Fruit fly (Drosophila melanogaster): ENCODE results near the gene CG1824.
A peak's percentile ranks its signal among the peaks of the same experiment; 100 is the strongest.

Gene CG1824

DNA sequence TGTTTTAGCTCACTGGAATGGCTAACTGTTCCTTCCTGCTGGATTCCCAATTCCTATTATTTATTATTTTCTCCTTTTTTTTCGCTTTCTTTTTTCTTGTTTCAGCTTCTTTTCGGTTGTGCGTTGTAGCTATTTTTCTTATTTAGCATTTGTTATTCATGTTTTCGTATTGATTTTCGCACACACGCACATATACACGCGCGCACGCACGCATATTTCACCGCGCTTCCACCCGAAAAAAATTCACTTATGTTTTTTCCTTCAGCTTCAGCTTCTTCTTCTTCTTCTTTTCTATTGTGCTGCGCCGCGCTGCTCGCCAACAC lies 12.8 kb downstream of the CG1824 start:
- TF ChIP-seq sv (GFP tag; optimal IDR thresholded peaks at IDR 0.05) (no peak), CG9705 (GFP tag; optimal IDR thresholded peaks at IDR 0.05) (no peak), Abd-B (GFP tag; optimal IDR thresholded peaks at IDR 0.05) (no peak), sage (GFP tag; optimal IDR thresholded peaks at IDR 0.05) (no peak), Dif (GFP tag; optimal IDR thresholded peaks at IDR 0.05; ENCODE audit: partially characterized antibody) (no peak), rgr (GFP tag; optimal IDR thresholded peaks at IDR 0.05) (no peak), psq (GFP tag; optimal IDR thresholded peaks at IDR 0.05) (no peak), Rel (GFP tag; optimal IDR thresholded peaks at IDR 0.05) (no peak), Rel (tag; optimal IDR thresholded peaks at IDR 0.05) (no peak), usp (GFP tag; optimal IDR thresholded peaks at IDR 0.05) (no peak), Jra (GFP tag; optimal IDR thresholded peaks at IDR 0.05) (no peak), br (GFP tag; optimal IDR thresholded peaks at IDR 0.05) (no peak), ey (GFP tag; optimal IDR thresholded peaks at IDR 0.05) (no peak), Mio (GFP tag; optimal IDR thresholded peaks at IDR 0.05) (no peak)

DNA sequence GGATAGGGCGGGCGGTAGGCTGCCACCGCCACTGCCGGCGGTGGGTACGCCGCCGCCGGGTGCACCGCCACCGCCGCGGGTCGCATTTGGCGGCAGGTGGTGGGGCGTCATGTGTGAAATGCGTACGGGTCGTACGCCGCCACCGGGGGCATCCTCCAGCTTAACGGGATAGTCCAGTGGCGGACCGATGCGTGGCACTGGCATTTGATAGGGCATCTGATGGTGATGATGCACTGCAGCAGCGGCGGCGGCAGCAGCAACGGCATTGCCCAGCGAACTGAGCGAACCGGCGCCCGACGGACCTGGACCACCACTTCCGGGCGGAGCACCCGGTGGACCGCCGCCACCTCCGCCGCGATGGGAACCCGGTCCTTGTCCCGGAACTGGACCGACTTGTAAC lies 13.5 kb downstream of the CG1824 start:
- TF ChIP-seq Dfd (GFP tag; optimal IDR thresholded peaks at IDR 0.05) (peak; percentile 60), Vsx2 (GFP tag; optimal IDR thresholded peaks at IDR 0.05; ENCODE audit: partially characterized antibody) (no peak)

DNA sequence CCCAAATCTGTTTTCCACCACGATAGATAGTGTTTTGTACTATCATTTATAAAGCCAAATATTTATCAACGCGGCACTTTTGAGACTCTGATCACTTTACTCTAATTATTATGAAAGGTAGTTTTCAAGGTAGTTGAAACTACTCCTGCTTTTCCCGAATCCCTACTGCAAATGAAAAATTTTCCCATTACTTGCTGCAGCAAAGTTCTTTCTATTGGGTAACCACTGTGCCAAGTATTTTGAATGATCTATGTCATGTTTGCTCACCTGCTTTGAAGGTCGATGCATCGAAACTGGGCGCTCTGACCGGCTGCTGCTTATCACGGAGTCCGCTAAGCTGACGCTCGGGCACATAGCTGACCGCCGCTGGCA lies 14.1 kb downstream of the CG1824 start:
- TF ChIP-seq Dif (GFP tag; optimal IDR thresholded peaks at IDR 0.05; ENCODE audit: partially characterized antibody): no peak
- TF ChIP-seq Myc (optimal IDR thresholded peaks at IDR 0.05): no peak
- no peak for TF ChIP-seq Hr78 (GFP tag; optimal IDR thresholded peaks at IDR 0.05)
- no peak for TF ChIP-seq CrebA (GFP tag; optimal IDR thresholded peaks at IDR 0.05; ENCODE audit: borderline replicate concordance)
- TF ChIP-seq Jra (GFP tag; optimal IDR thresholded peaks at IDR 0.05): no peak
- no peak for TF ChIP-seq Mio (GFP tag; optimal IDR thresholded peaks at IDR 0.05)
- TF ChIP-seq GATAd (GFP tag; optimal IDR thresholded peaks at IDR 0.05): no peak
- TF ChIP-seq HLH106 (tag; optimal IDR thresholded peaks at IDR 0.05): no peak
- TF ChIP-seq usp (GFP tag; optimal IDR thresholded peaks at IDR 0.05): no peak
- no peak for TF ChIP-seq fru (GFP tag; optimal IDR thresholded peaks at IDR 0.05)
- no peak for TF ChIP-seq sv (GFP tag; optimal IDR thresholded peaks at IDR 0.05)

DNA sequence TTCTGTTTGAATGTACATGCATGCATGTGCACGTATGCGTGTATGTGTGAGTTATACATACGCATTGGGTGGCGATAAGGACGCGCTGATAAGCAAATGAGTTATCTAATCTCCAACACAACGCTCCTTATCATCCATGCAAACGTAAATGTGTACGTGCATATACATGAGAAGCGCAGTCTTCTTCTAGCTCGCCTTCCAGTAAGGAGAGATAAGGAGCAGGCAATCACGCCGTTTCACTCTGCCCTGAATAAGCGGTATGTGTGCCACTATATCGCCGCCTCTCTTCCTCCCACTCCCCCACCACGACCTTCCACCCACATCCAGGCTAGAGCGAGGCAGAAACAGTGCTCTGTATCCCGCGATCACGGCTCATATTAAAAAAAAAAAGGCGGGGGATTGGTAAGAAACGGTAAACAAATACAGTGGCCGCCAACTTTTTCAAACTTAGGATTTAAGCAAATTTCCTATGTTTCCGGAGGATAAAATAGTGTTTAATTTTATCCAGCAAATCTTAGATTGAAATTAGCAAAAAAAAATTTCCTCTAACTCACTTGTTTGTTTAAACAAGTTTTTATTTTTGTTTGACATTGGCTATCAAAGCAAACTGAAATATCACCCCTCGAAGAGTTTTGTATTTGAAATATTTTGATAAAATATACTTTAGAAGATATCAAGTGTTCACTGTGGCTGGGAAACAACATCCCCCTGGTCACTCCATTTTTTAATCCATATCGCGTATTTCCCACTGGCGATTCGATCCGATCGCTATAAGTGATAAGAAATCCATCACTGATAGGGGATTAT lies 14.7 kb downstream of the CG1824 start:
- TF ChIP-seq h (GFP tag; optimal IDR thresholded peaks at IDR 0.05) (peak; percentile 12), Myc (optimal IDR thresholded peaks at IDR 0.05) (no peak), Jra (GFP tag; optimal IDR thresholded peaks at IDR 0.05) (no peak), CrebA (GFP tag; optimal IDR thresholded peaks at IDR 0.05; ENCODE audit: borderline replicate concordance) (no peak), foxo (GFP tag; optimal IDR thresholded peaks at IDR 0.05) (peak in 1 of 2 experiments; percentile 14), rgr (GFP tag; optimal IDR thresholded peaks at IDR 0.05) (peak; percentile 8), fru (GFP tag; optimal IDR thresholded peaks at IDR 0.05) (peak; percentile 16)

DNA sequence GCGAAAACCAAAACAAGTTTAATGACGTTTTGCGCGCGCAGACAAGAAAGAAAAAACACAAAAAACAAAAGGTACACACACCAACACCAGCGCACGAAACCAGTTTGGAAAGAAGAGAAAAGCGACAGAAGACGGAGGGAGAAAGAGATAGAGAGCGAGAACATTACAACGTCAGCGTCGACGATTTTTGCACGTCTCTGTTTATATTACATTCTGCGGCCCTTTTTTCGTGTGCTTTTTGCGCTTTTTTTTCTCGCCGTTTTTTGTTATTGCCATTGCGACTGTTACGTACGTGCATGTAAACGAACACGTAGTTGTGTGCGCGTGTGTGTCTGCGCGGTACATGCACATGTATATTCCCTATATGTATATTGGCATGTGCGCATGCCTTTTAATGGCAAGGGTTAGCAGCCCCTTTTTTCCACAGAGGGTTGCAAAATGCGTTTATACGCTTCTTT lies 15.4 kb downstream of the CG1824 start:
- TF ChIP-seq Sp1 (GFP tag; optimal IDR thresholded peaks at IDR 0.05) (no peak), N (GFP tag; optimal IDR thresholded peaks at IDR 0.05) (peak; percentile 54), Hr83 (GFP tag; optimal IDR thresholded peaks at IDR 0.05; ENCODE audit: poor library complexity, severe bottlenecking) (no peak), brk (GFP tag; optimal IDR thresholded peaks at IDR 0.05) (no peak), Rel (GFP tag; optimal IDR thresholded peaks at IDR 0.05) (no peak), Rel (tag; optimal IDR thresholded peaks at IDR 0.05) (peak; percentile 78), pan (optimal IDR thresholded peaks at IDR 0.05) (no peak), jim (GFP tag; optimal IDR thresholded peaks at IDR 0.05) (peak; percentile 64), GATAd (GFP tag; optimal IDR thresholded peaks at IDR 0.05) (no peak), fru (GFP tag; optimal IDR thresholded peaks at IDR 0.05) (no peak), psq (GFP tag; optimal IDR thresholded peaks at IDR 0.05) (peak; percentile 94), Dif (GFP tag; optimal IDR thresholded peaks at IDR 0.05; ENCODE audit: partially characterized antibody) (peak; percentile 66)

Measured in whole organism, wandering third instar larva.